Worm (Caenorhabditis elegans): ENCODE results near the gene puf-9.

- TF ChIP-seq ceh-58 (GFP tag; IDR thresholded peaks at IDR 0.05) (no peak), pha-4 (tag; optimal IDR thresholded peaks at IDR 0.05) (no peak), mxl-1 (tag; optimal IDR thresholded peaks at IDR 0.05) (no peak), K12H6.12 (tag; optimal IDR thresholded peaks at IDR 0.05) (no peak), hlh-26 (GFP tag; conservative IDR thresholded peaks at IDR 0.05) (no peak), snpc-4 (GFP tag; optimal IDR thresholded peaks at IDR 0.05) (no peak), snpc-4 (tag; optimal IDR thresholded peaks at IDR 0.05) (no peak), him-1 (tag; optimal IDR thresholded peaks at IDR 0.05) (no peak), nhr-80 (tag; optimal IDR thresholded peaks at IDR 0.05) (no peak), tbx-9 (tag; optimal IDR thresholded peaks at IDR 0.05; ENCODE audit: borderline replicate concordance) (no peak), bed-1 (GFP tag; IDR thresholded peaks at IDR 0.05) (no peak), unc-62 (GFP tag; optimal IDR thresholded peaks at IDR 0.05) (no peak)
Observed at ce11 chrX:5868030-5868429, 26.6 kb downstream of the puf-9 start.
